Fruit fly (Drosophila melanogaster): ENCODE results near the gene unc-13.

DNA sequence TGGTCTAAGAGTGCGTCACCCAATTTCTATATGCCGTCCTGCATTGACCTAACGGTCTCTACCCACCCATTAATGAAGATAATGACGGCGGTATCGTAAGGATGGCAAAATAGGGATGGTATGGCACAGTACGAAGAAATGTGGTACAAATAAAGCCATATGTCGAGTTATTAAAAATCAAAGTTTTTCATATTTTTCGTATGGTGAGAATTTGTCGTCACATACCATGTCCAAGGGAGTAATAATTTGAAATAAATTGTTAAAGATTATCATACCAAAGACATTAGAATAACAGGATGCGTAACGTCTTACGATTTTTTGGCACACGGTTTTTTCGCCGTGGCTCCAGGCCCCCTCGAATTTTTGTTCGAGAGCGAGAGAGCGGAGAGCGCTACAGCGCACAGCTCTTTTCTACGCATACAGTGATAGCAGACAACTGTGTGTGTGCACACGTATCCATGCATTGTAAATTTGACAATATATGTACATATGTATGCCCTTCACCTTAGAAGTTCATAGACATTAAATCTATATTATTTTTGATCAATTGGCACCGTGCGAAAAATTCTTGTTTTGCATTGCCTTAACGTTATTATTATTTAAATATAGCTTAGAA lies 47.9 kb upstream of the unc-13 start:
- TF ChIP-seq Eip75B (GFP tag; optimal IDR thresholded peaks at IDR 0.05) (no peak), svp (GFP tag) (no peak), fd59A (GFP tag; optimal IDR thresholded peaks at IDR 0.05) (no peak)

Data from whole organism, prepupa.